Fruit fly (Drosophila melanogaster): ENCODE results near the gene CG43732.

The CG43732 gene

DNA sequence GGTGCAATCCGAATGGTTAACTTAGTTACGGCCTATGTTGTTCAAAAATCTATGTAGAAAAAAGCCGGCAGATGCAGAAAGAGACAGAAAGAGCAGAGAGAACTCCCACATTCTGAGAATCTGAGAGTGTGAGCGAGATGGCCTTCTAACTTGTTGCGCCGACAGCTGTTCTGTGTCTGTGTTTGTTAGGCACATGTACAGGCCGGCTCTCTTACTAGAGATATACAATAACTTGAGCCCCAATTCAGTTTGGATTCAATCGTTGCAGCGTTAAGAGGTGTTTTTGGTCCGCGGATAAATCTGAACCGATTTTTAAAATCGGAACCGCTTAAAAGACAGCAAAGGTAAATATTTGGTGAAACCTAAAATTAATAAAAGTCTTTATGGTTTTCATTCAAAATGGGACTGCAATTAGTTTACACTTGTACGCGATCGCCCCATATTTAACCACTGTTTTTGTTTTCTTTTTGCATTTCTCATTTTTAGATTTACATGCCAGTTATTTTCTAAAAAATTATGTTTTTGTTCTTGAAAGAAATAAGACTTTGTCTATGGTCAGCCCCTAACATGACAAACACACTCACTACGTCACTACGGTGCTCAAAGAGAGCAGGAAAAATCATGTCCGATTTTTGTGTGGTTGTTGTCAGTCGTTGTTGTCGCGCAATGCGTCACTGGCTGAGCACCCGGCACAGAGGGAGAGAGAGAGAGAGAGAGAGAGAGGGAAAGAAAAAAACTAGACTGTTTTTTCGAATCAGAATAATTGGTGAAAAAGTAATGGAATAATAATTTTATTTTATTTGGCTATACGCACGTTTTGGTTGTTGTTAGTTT, 26.0 kb upstream of the CG43732 start (continued):
- TF ChIP-seq CG7745 (tag; optimal IDR thresholded peaks at IDR 0.05) (no peak), schlank (tag; optimal IDR thresholded peaks at IDR 0.05) (no peak), CG12104 (GFP tag; optimal IDR thresholded peaks at IDR 0.05) (no peak), sd (tag; optimal IDR thresholded peaks at IDR 0.05) (no peak), Bgb (GFP tag; IDR thresholded peaks at IDR 0.05; ENCODE audit: partially characterized antibody) (peak; percentile 19; the same call in 1 of the 2 replicates), CG8478 (optimal IDR thresholded peaks at IDR 0.05) (no peak), ro (GFP tag; IDR thresholded peaks at IDR 0.05) (no peak), ash1 (GFP tag; optimal IDR thresholded peaks at IDR 0.05) (no peak), CG6175 (GFP tag; IDR thresholded peaks at IDR 0.05) (no peak), CG6683 (GFP tag; optimal IDR thresholded peaks at IDR 0.05) (no peak), CG10147 (GFP tag; optimal IDR thresholded peaks at IDR 0.05) (no peak), zen2 (GFP tag; IDR thresholded peaks at IDR 0.05; ENCODE audit: partially characterized antibody) (no peak), Trl (optimal IDR thresholded peaks at IDR 0.05) (peak; percentile 67 to 79), Trl (GFP tag; optimal IDR thresholded peaks at IDR 0.05) (no peak), CG6791 (GFP tag; IDR thresholded peaks at IDR 0.05; ENCODE audit: partially characterized antibody) (peak; percentile 39; the same call in 1 of the 3 replicates), CG17829 (tag; optimal IDR thresholded peaks at IDR 0.05) (no peak), CG7963 (GFP tag; IDR thresholded peaks at IDR 0.05; ENCODE audit: partially characterized antibody) (no peak), amos (GFP tag; IDR thresholded peaks at IDR 0.05; ENCODE audit: partially characterized antibody) (peak; percentile 22; the same call in 1 of the 2 replicates), CG1529 (GFP tag; optimal IDR thresholded peaks at IDR 0.05) (no peak), CG9876 (GFP tag; optimal IDR thresholded peaks at IDR 0.05) (no peak), insv (GFP tag; optimal IDR thresholded peaks at IDR 0.05) (peak in 1 of 2 experiments; percentile 50), ftz-f1 (GFP tag; optimal IDR thresholded peaks at IDR 0.05) (no peak), cg (GFP tag; optimal IDR thresholded peaks at IDR 0.05) (peak; percentile 79), Poxn (GFP tag; IDR thresholded peaks at IDR 0.05) (no peak), Med (GFP tag) (peak; percentile 70), Nf-YB (GFP tag; optimal IDR thresholded peaks at IDR 0.05) (peak; percentile 88), Neu2 (GFP tag; optimal IDR thresholded peaks at IDR 0.05; ENCODE audit: borderline replicate concordance) (no peak), bbx (GFP tag; IDR thresholded peaks at IDR 0.05; ENCODE audit: partially characterized antibody) (peak; percentile 45; the same call in 1 of the 2 replicates), p53 (GFP tag; optimal IDR thresholded peaks at IDR 0.05) (peak; percentile 100), luna (GFP tag; optimal IDR thresholded peaks at IDR 0.05) (no peak), CG9932 (GFP tag; IDR thresholded peaks at IDR 0.05) (no peak), CG10959 (GFP tag; IDR thresholded peaks at IDR 0.05) (no peak), CkIIα-i1 (GFP tag; IDR thresholded peaks at IDR 0.05) (no peak), aop (GFP tag; IDR thresholded peaks at IDR 0.05) (0 out of 2 replicates have a peak, but pooled peaks have one; percentile 6), pho (GFP tag; optimal IDR thresholded peaks at IDR 0.05) (no peak), ci (GFP tag; IDR thresholded peaks at IDR 0.05) (peak; percentile 66; the same call in 2 of the 3 replicates), CG7987 (GFP tag; optimal IDR thresholded peaks at IDR 0.05) (no peak), onecut (GFP tag; IDR thresholded peaks at IDR 0.05) (no peak), CG2199 (GFP tag; IDR thresholded peaks at IDR 0.05) (peak; percentile 76; the same call in 1 of the 3 replicates), kay (GFP tag; optimal IDR thresholded peaks at IDR 0.05) (peak; percentile 68), CG32767 (GFP tag; IDR thresholded peaks at IDR 0.05) (0 out of 2 replicates have a peak, but pooled peaks have one; percentile 23), Jarid2 (GFP tag; optimal IDR thresholded peaks at IDR 0.05) (peak; percentile 72), CG17186 (GFP tag; optimal IDR thresholded peaks at IDR 0.05) (no peak), bsh (GFP tag; optimal IDR thresholded peaks at IDR 0.05) (no peak), wek (GFP tag; optimal IDR thresholded peaks at IDR 0.05) (no peak), CG16779 (GFP tag; IDR thresholded peaks at IDR 0.05) (no peak), Opbp (GFP tag; IDR thresholded peaks at IDR 0.05; ENCODE audit: partially characterized antibody) (no peak), CG12391 (tag; optimal IDR thresholded peaks at IDR 0.05) (no peak), CG8089 (GFP tag; optimal IDR thresholded peaks at IDR 0.05) (no peak)
